Worm (Caenorhabditis elegans): ENCODE measurements around the gene sri-30.
A peak's percentile ranks its signal among the peaks of the same experiment; 100 is the strongest.

ce11 chrII:3062222-3062621 is 16.2 kb downstream of the sri-30 start:
- no peak for TF ChIP-seq nhr-6 (tag; optimal IDR thresholded peaks at IDR 0.05)
- no peak for TF ChIP-seq unc-62 (GFP tag; optimal IDR thresholded peaks at IDR 0.05)
- peak; percentile 8 for TF ChIP-seq fos-1 (tag; optimal IDR thresholded peaks at IDR 0.05)
- TF ChIP-seq elt-1 (tag; optimal IDR thresholded peaks at IDR 0.05): no peak
- TF ChIP-seq ceh-82 (tag; optimal IDR thresholded peaks at IDR 0.05): no peak
- TF ChIP-seq Y55F3AM.14 (GFP tag; optimal IDR thresholded peaks at IDR 0.05): no peak
- no peak for TF ChIP-seq elt-3 (tag; optimal IDR thresholded peaks at IDR 0.05)
- no peak for TF ChIP-seq ztf-11 (tag; optimal IDR thresholded peaks at IDR 0.05)
- no peak for TF ChIP-seq nhr-11 (tag; optimal IDR thresholded peaks at IDR 0.05)

Data from whole organism, L2 larva.